Fruit fly (Drosophila melanogaster) whole organism, adult: ENCODE measurements around the gene PK1-R.

Source experiments
- CG11617 ChIP-seq: fragments of 200-800 bp; sonication (Bioruptor generic); optimal IDR thresholded peaks from 2 replicates; lab custom pipeline; 2017; ENCODE audit warnings: mild to moderate bottlenecking, missing biosample characterization, missing genetic modification reagents, missing genetic modification characterization
- CG12768 ChIP-seq: fragments of 200-800 bp; sonication (Bioruptor generic); optimal IDR thresholded peaks from 2 replicates; lab custom pipeline; 2017; ENCODE audit warnings: missing biosample characterization, missing genetic modification characterization, mild to moderate bottlenecking, moderate library complexity, missing genetic modification reagents
- CG14711 ChIP-seq: fragments of 200-800 bp; sonication (Bioruptor generic); optimal IDR thresholded peaks from 2 replicates; lab custom pipeline; 2018; ENCODE audit warnings: missing biosample characterization, mild to moderate bottlenecking, missing genetic modification characterization, moderate library complexity
- CG1620 ChIP-seq: fragments of 200-800 bp; sonication (Bioruptor generic); optimal IDR thresholded peaks from 2 replicates; lab custom pipeline; 2016; ENCODE audit warnings: missing biosample characterization, missing genetic modification characterization
- CG33017 ChIP-seq: fragments of 200-800 bp; sonication (Bioruptor generic); optimal IDR thresholded peaks from 2 replicates; lab custom pipeline; 2018; ENCODE audit warnings: missing biosample characterization, mild to moderate bottlenecking, missing genetic modification characterization, moderate library complexity
- CG5204 ChIP-seq: fragments of 200-800 bp; sonication (Bioruptor generic); optimal IDR thresholded peaks from 2 replicates; lab custom pipeline; 2016; ENCODE audit warnings: missing biosample characterization, missing genetic modification characterization
- CG7045 ChIP-seq: fragments of 200-800 bp; sonication (Bioruptor generic); optimal IDR thresholded peaks from 2 replicates; lab custom pipeline; 2017; ENCODE audit warnings: missing biosample characterization, mild to moderate bottlenecking, missing genetic modification characterization
- CG7101 ChIP-seq: fragments of 200-800 bp; sonication (Bioruptor generic); optimal IDR thresholded peaks from 2 replicates; lab custom pipeline; 2018; ENCODE audit warnings: missing biosample characterization, mild to moderate bottlenecking, missing genetic modification characterization, moderate library complexity
- Clk ChIP-seq: fragments of 200-800 bp; sonication (Bioruptor generic); optimal IDR thresholded peaks from 2 replicates; lab custom pipeline; 2017; ENCODE audit warnings: missing biosample characterization, missing genetic modification characterization
- Crg-1 ChIP-seq: fragments of 200-800 bp; sonication (Bioruptor generic); optimal IDR thresholded peaks from 2 replicates; lab custom pipeline; 2016; ENCODE audit warnings: missing biosample characterization, missing genetic modification characterization
- Hr96 ChIP-seq: fragments of 200-800 bp; sonication (Bioruptor generic); optimal IDR thresholded peaks from 2 replicates; lab custom pipeline; 2016; ENCODE audit warnings: missing biosample characterization, missing genetic modification characterization
- Mnt ChIP-seq: fragments of 200-800 bp; sonication (Bioruptor generic); optimal IDR thresholded peaks from 2 replicates; lab custom pipeline; 2016; ENCODE audit warnings: missing biosample characterization, mild to moderate bottlenecking, missing genetic modification characterization
- bab1 ChIP-seq: fragments of 200-800 bp; sonication (Bioruptor generic); optimal IDR thresholded peaks from 3 replicates; lab custom pipeline; 2019; ENCODE audit warnings: missing biosample characterization, mild to moderate bottlenecking, missing genetic modification characterization, moderate library complexity
- cic ChIP-seq: fragments of 200-800 bp; sonication (Bioruptor generic); optimal IDR thresholded peaks from 2 replicates; lab custom pipeline; 2017; ENCODE audit warnings: missing biosample characterization, mild to moderate bottlenecking, missing genetic modification characterization, moderate library complexity
- cnc ChIP-seq, 2 experiments: fragments of >200 bp; optimal IDR thresholded peaks; 2 replicates each; lab custom pipeline; 2017
- kay ChIP-seq: fragments of 200-800 bp; sonication (Bioruptor generic); peaks from one replicate; lab custom pipeline; 2016; ENCODE audit warnings: missing biosample characterization, missing genetic modification characterization, borderline replicate concordance
- ovo ChIP-seq: fragments of 200-800 bp; sonication (Bioruptor generic); optimal IDR thresholded peaks from 2 replicates; lab custom pipeline; 2016; ENCODE audit warnings: missing biosample characterization, missing genetic modification characterization
- pad ChIP-seq: fragments of 200-800 bp; sonication (Bioruptor generic); optimal IDR thresholded peaks from 3 replicates; lab custom pipeline; 2017; ENCODE audit warnings: missing biosample characterization, missing genetic modification characterization, mild to moderate bottlenecking, moderate library complexity, missing genetic modification reagents
- tj ChIP-seq: fragments of 200-800 bp; sonication (Bioruptor generic); optimal IDR thresholded peaks from 3 replicates; lab custom pipeline; 2017; ENCODE audit warnings: missing biosample characterization, mild to moderate bottlenecking, missing genetic modification characterization, moderate library complexity
- toe ChIP-seq: fragments of 200-800 bp; sonication (Bioruptor generic); optimal IDR thresholded peaks from 2 replicates; lab custom pipeline; 2016; ENCODE audit warnings: missing biosample characterization, missing genetic modification characterization

PK1-R gene

dm6 chr3R:14061988-14062868, 40.7 kb downstream of the PK1-R start:
- TF ChIP-seq Crg-1 (GFP tag; lab: Kevin White, UChicago) (no peak), CG14711 (tag; lab: Kevin White, UChicago) (peak; percentile 32), kay (GFP tag; lab: Kevin White, UChicago) (peak; percentile 81), CG7101 (tag; lab: Kevin White, UChicago) (peak; percentile 34), CG1620 (GFP tag; lab: Kevin White, UChicago) (no peak), CG12768 (GFP tag; lab: Kevin White, UChicago) (peak; percentile 86), pad (GFP tag; lab: Kevin White, UChicago) (peak; percentile 57), Clk (GFP tag; lab: Kevin White, UChicago) (peak; percentile 29), tj (GFP tag; lab: Kevin White, UChicago) (peak; percentile 29), toe (no peak), cic (GFP tag; lab: Kevin White, UChicago) (peak; percentile 73), bab1 (GFP tag; lab: Kevin White, UChicago) (no peak), cnc (optimal IDR thresholded peaks at IDR 0.05; lab: Kevin White, UChicago) (no peak), ovo (no peak), CG33017 (tag; lab: Kevin White, UChicago) (peak; percentile 44), CG5204 (no peak), CG11617 (GFP tag; lab: Kevin White, UChicago) (peak; percentile 25), Hr96 (no peak), CG7045 (GFP tag; lab: Kevin White, UChicago) (peak; percentile 75), Mnt (GFP tag; lab: Kevin White, UChicago) (peak; percentile 17)

- TF ChIP-seq CG33017 (tag; lab: Kevin White, UChicago): no peak
- TF ChIP-seq CG7101 (tag; lab: Kevin White, UChicago): no peak
- TF ChIP-seq bab1 (GFP tag; lab: Kevin White, UChicago): no peak
- no peak for TF ChIP-seq CG12768 (GFP tag; lab: Kevin White, UChicago)
- no peak for TF ChIP-seq CG1620 (GFP tag; lab: Kevin White, UChicago)
- peak in 1 of 2 experiments; percentile 42 for TF ChIP-seq cnc (optimal IDR thresholded peaks at IDR 0.05; lab: Kevin White, UChicago)
- TF ChIP-seq pad (GFP tag; lab: Kevin White, UChicago): no peak
- no peak for TF ChIP-seq tj (GFP tag; lab: Kevin White, UChicago)
These were observed 41.6 kb downstream of the PK1-R start for dm6 chr3R:14061049-14061987.

dm6 chr3R:14060399-14060798, 42.5 kb downstream of the PK1-R start:
- TF ChIP-seq Mnt (GFP tag; lab: Kevin White, UChicago) (no peak), cic (GFP tag; lab: Kevin White, UChicago) (no peak), CG1620 (GFP tag; lab: Kevin White, UChicago) (no peak)

dm6 chr3R:14059703-14060300, 43.1 kb downstream of the PK1-R start:
- TF ChIP-seq cnc (optimal IDR thresholded peaks at IDR 0.05; lab: Kevin White, UChicago) (no peak), kay (GFP tag; lab: Kevin White, UChicago) (peak; percentile 84), Hr96 (no peak), Crg-1 (GFP tag; lab: Kevin White, UChicago) (no peak), ovo (peak; percentile 58), CG12768 (GFP tag; lab: Kevin White, UChicago) (peak; percentile 56), pad (GFP tag; lab: Kevin White, UChicago) (no peak), CG33017 (tag; lab: Kevin White, UChicago) (peak; percentile 31), Mnt (GFP tag; lab: Kevin White, UChicago) (peak; percentile 11), cic (GFP tag; lab: Kevin White, UChicago) (peak; percentile 57)

dm6 chr3R:14058531-14059431, 44.1 kb downstream of the PK1-R start:
- peak; percentile 1 for TF ChIP-seq tj (GFP tag; lab: Kevin White, UChicago)
- TF ChIP-seq CG12768 (GFP tag; lab: Kevin White, UChicago): peak; percentile 5
- peak; percentile 36 for TF ChIP-seq cic (GFP tag; lab: Kevin White, UChicago)
- peak; percentile 1 for TF ChIP-seq Mnt (GFP tag; lab: Kevin White, UChicago)
- no peak for TF ChIP-seq bab1 (GFP tag; lab: Kevin White, UChicago)
